Worm (Caenorhabditis elegans) whole organism, young adult: Measurements from ENCODE around the gene F10A3.17.

Experiments used
- Y79H2A.3 ChIP-seq: fragments of 200-800 bp; sonication (Bioruptor generic); conservative IDR thresholded peaks from 2 replicates; pipeline ENCODE4 v1.3.6; 2022; ENCODE audit warnings: missing genetic modification reagents, missing genetic modification characterization, missing compliant biosample characterization
- hmg-1.2 ChIP-seq: fragments of 200-800 bp; sonication (Bioruptor generic); IDR thresholded peaks from 2 replicates; pipeline ENCODE4 v1.3.6; 2022; ENCODE audit warnings: missing genetic modification reagents, missing genetic modification characterization, missing compliant biosample characterization
- lsy-27 ChIP-seq: sonication (generic microtip); optimal IDR thresholded peaks from 2 replicates; lab custom pipeline; 2017; ENCODE audit warnings: missing genetic modification characterization, mild to moderate bottlenecking, missing compliant biosample characterization, antibody characterized with exemption, missing genotype, borderline replicate concordance; ENCODE audit not compliant: insufficient read depth
- mes-4 ChIP-seq: sonication (generic microtip); optimal IDR thresholded peaks from 2 replicates; lab custom pipeline; 2016; ENCODE audit warnings: missing genotype, missing genetic modification characterization, missing compliant biosample characterization
- nfya-2 ChIP-seq: fragments of 200-800 bp; sonication (Bioruptor generic); IDR thresholded peaks from 2 replicates; pipeline ENCODE4 v1.3.6; 2022; ENCODE audit warnings: missing genetic modification reagents, missing genetic modification characterization, missing compliant biosample characterization
- pha-4 ChIP-seq: fragments of 150-350 bp; sonication (generic microtip); optimal IDR thresholded peaks from 2 replicates; lab custom pipeline; 2014; ENCODE audit warnings: missing biosample characterization, missing genetic modification reagents, missing genetic modification characterization
- sea-2 ChIP-seq: fragments of 200-800 bp; sonication (Bioruptor generic); IDR thresholded peaks from 2 replicates; pipeline ENCODE4 v1.3.6; 2022; ENCODE audit warnings: missing genetic modification characterization, missing compliant biosample characterization

DNA sequence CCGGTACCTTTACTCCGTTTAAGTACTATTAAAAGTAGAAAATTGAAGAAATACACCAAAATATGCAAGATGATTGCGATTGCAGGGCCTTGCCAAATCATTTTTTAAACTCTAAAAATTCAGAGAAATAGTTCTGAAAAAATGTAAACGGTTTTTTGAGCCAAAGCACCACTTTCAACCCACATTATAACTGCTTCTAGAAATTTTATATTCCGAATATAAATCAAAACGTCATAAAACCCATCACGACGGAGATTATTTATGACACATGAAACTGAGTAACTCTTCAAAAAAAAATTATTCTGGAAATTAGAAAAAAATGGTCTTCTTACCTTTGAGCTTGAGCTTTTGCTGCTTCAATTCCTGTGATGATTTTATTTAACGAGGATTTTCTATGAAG, 45.3 kb downstream of the F10A3.17 start, which contains the start of gene srxa-16:
- TF ChIP-seq nfya-2 (GFP tag; lab: Robert Waterston, UW), result no peak
- no peak for TF ChIP-seq hmg-1.2 (GFP tag; lab: Robert Waterston, UW)
- TF ChIP-seq sea-2 (GFP tag; lab: Robert Waterston, UW), result no peak
- no peak for TF ChIP-seq lsy-27
- no peak for TF ChIP-seq pha-4
- no peak for TF ChIP-seq Y79H2A.3 (GFP tag; lab: Robert Waterston, UW)
- TF ChIP-seq mes-4 (tag; lab: Kevin White, UChicago), result no peak
